Fruit fly (Drosophila melanogaster) whole organism, adult: ENCODE measurements around the gene Dip-C.
A peak's percentile ranks its signal among the peaks of the same experiment; 100 is the strongest.

Source experiments
- bab1 ChIP-seq: fragments of 200-800 bp; sonication (Bioruptor generic); optimal IDR thresholded peaks from 3 replicates; lab custom pipeline; 2019; ENCODE audit warnings: missing biosample characterization, mild to moderate bottlenecking, missing genetic modification characterization, moderate library complexity
- pad ChIP-seq: fragments of 200-800 bp; sonication (Bioruptor generic); optimal IDR thresholded peaks from 3 replicates; lab custom pipeline; 2017; ENCODE audit warnings: missing biosample characterization, missing genetic modification characterization, mild to moderate bottlenecking, moderate library complexity, missing genetic modification reagents

DNA sequence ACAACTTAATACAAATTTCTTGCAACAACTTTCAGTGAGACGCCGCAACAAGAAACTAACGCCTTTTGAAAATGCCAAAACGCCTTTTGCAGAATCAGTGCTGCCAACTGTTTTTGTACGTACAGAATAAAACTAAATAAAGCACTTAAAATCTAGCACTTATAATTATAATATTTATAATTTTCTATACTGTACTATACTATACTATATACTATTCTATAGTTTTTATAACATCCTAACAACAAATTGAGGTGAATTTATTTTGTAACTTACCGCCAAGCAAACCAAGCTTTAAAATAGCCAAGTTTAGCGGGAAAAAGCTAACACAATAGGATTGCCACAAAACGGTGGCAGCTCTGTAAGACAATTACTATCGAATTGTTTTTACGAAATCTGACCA is 20.2 kb upstream of the Dip-C start, which contains the start of the genes Aos1 and Srlp:
- TF ChIP-seq bab1 (GFP tag; lab: Kevin White, UChicago) (peak; percentile 67), pad (GFP tag; lab: Kevin White, UChicago) (peak; percentile 39)
